Worm (Caenorhabditis elegans) whole organism, young adult: ENCODE results near the gene H10D18.5.

Experiments used
- C06A6.2 ChIP-seq: fragments of 200-800 bp; sonication (Bioruptor generic); conservative IDR thresholded peaks from 2 replicates; pipeline ENCODE4 v1.3.6; 2022; ENCODE audit warnings: missing genetic modification characterization, missing compliant biosample characterization
- D2030.7 ChIP-seq: fragments of 200-800 bp; sonication (Bioruptor generic); IDR thresholded peaks from 2 replicates; pipeline ENCODE4 v1.3.6; 2022; ENCODE audit warnings: missing genetic modification reagents, missing genetic modification characterization, missing compliant biosample characterization
- F10E7.11 ChIP-seq: sonication (generic microtip); optimal IDR thresholded peaks from 2 replicates; lab custom pipeline; 2017; ENCODE audit warnings: mild to moderate bottlenecking, missing genetic modification characterization, moderate library complexity, missing compliant biosample characterization
- F23B12.7 ChIP-seq: sonication (generic microtip); optimal IDR thresholded peaks from 2 replicates; lab custom pipeline; 2017; ENCODE audit warnings: missing genetic modification characterization, mild to moderate bottlenecking, missing compliant biosample characterization, antibody characterized with exemption, moderate library complexity; ENCODE audit not compliant: insufficient read depth
- F39B2.1 ChIP-seq: fragments of 200-800 bp; sonication (Bioruptor generic); IDR thresholded peaks from 2 replicates; pipeline ENCODE4 v1.3.6; 2022; ENCODE audit warnings: missing genetic modification reagents, missing genetic modification characterization, missing compliant biosample characterization
- F49E8.2 ChIP-seq: sonication (generic microtip); optimal IDR thresholded peaks from 3 replicates; lab custom pipeline; 2017; ENCODE audit warnings: missing genetic modification characterization, mild to moderate bottlenecking, missing compliant biosample characterization, antibody characterized with exemption, moderate library complexity; ENCODE audit not compliant: insufficient read depth
- F52B5.7 ChIP-seq: sonication (generic microtip); optimal IDR thresholded peaks from 2 replicates; lab custom pipeline; 2016; ENCODE audit warnings: mild to moderate bottlenecking, missing genetic modification characterization, missing compliant biosample characterization
- K12H6.12 ChIP-seq: fragments of 200-800 bp; sonication (Bioruptor generic); optimal IDR thresholded peaks from 2 replicates; lab custom pipeline; 2018; ENCODE audit warnings: mild to moderate bottlenecking, missing genetic modification characterization, missing compliant biosample characterization
- Y53F4B.3 ChIP-seq: fragments of 200-800 bp; sonication (Bioruptor generic); IDR thresholded peaks from 2 replicates; pipeline ENCODE4 v1.3.6; 2022; ENCODE audit warnings: missing genetic modification reagents, missing genetic modification characterization, missing compliant biosample characterization
- Y79H2A.3 ChIP-seq: fragments of 200-800 bp; sonication (Bioruptor generic); conservative IDR thresholded peaks from 2 replicates; pipeline ENCODE4 v1.3.6; 2022; ENCODE audit warnings: missing genetic modification reagents, missing genetic modification characterization, missing compliant biosample characterization
- akir-1 ChIP-seq: fragments of 200-800 bp; sonication (Bioruptor generic); optimal IDR thresholded peaks from 2 replicates; lab custom pipeline; 2018; ENCODE audit warnings: mild to moderate bottlenecking, missing genetic modification characterization, moderate library complexity, missing compliant biosample characterization
- ama-1 ChIP-seq, 3 experiments: fragments of 150-350 bp in 1 of 3; sonication (generic microtip) in 2 of 3; optimal IDR thresholded peaks; 2 replicates each; lab custom pipeline; 2014 to 2018; ENCODE audit warnings: missing biosample characterization in 2 of 3, missing genetic modification characterization in 2 of 3, missing genetic modification reagents in 2 of 3
- ceh-58 ChIP-seq: fragments of 200-800 bp; sonication (Bioruptor generic); IDR thresholded peaks from 2 replicates; pipeline ENCODE4 v1.3.6; 2022; ENCODE audit warnings: missing genetic modification characterization, missing compliant biosample characterization
- efl-1 ChIP-seq: fragments of 150-350 bp; optimal IDR thresholded peaks from 2 replicates; lab custom pipeline; 2014; ENCODE audit warnings: missing biosample characterization, missing genetic modification reagents, missing genetic modification characterization
- egrh-3 ChIP-seq: fragments of 200-800 bp; sonication (Bioruptor generic); IDR thresholded peaks from 2 replicates; pipeline ENCODE4 v1.3.6; 2022; ENCODE audit warnings: missing genetic modification reagents, missing genetic modification characterization, missing compliant biosample characterization
- ets-4 ChIP-seq: fragments of 200-800 bp; sonication (Bioruptor generic); optimal IDR thresholded peaks from 2 replicates; lab custom pipeline; 2018; ENCODE audit warnings: mild to moderate bottlenecking, missing genetic modification characterization, missing compliant biosample characterization
- gei-17 ChIP-seq: fragments of 200-800 bp; sonication (Bioruptor generic); optimal IDR thresholded peaks from 2 replicates; lab custom pipeline; 2018; ENCODE audit warnings: mild to moderate bottlenecking, missing genetic modification characterization, missing compliant biosample characterization
- him-1 ChIP-seq: sonication (generic microtip); optimal IDR thresholded peaks from 2 replicates; lab custom pipeline; 2016; ENCODE audit warnings: missing genotype, missing genetic modification reagents, missing genetic modification characterization, missing compliant biosample characterization
- hmg-20 ChIP-seq: fragments of 200-800 bp; sonication (Bioruptor generic); IDR thresholded peaks from 2 replicates; pipeline ENCODE4 v1.3.6; 2022; ENCODE audit warnings: missing genetic modification reagents, missing genetic modification characterization, missing compliant biosample characterization
- hsf-1 ChIP-seq: fragments of 200-800 bp; sonication (Bioruptor generic); IDR thresholded peaks from 2 replicates; pipeline ENCODE4 v1.3.6; 2022; ENCODE audit warnings: missing genetic modification reagents, missing genetic modification characterization, missing compliant biosample characterization
- lsl-1 ChIP-seq: fragments of 200-800 bp; sonication (Bioruptor generic); optimal IDR thresholded peaks from 2 replicates; lab custom pipeline; 2018; ENCODE audit warnings: mild to moderate bottlenecking, missing genetic modification characterization, moderate library complexity, missing compliant biosample characterization
- lsy-27 ChIP-seq: sonication (generic microtip); optimal IDR thresholded peaks from 2 replicates; lab custom pipeline; 2017; ENCODE audit warnings: missing genetic modification characterization, mild to moderate bottlenecking, missing compliant biosample characterization, antibody characterized with exemption, missing genotype, borderline replicate concordance; ENCODE audit not compliant: insufficient read depth
- madf-10 ChIP-seq: sonication (generic microtip); optimal IDR thresholded peaks from 2 replicates; lab custom pipeline; 2016; ENCODE audit warnings: mild to moderate bottlenecking, missing genetic modification characterization, missing compliant biosample characterization
- madf-3 ChIP-seq: fragments of 200-800 bp; sonication (Bioruptor generic); IDR thresholded peaks from 2 replicates; pipeline ENCODE4 v1.3.6; 2022; ENCODE audit warnings: missing genetic modification reagents, missing genetic modification characterization, missing compliant biosample characterization
- madf-6 ChIP-seq: fragments of 200-800 bp; sonication (Bioruptor generic); IDR thresholded peaks from 2 replicates; pipeline ENCODE4 v1.3.6; 2022; ENCODE audit warnings: missing genetic modification reagents, missing genetic modification characterization, missing compliant biosample characterization
- nfya-1 ChIP-seq: sonication (generic microtip); optimal IDR thresholded peaks from 2 replicates; lab custom pipeline; 2017; ENCODE audit warnings: antibody characterized with exemption, missing compliant biosample characterization, missing genetic modification characterization, borderline replicate concordance; ENCODE audit not compliant: insufficient read depth
- nhr-27 ChIP-seq: fragments of 200-800 bp; sonication (Bioruptor generic); optimal IDR thresholded peaks from 2 replicates; lab custom pipeline; 2018; ENCODE audit warnings: mild to moderate bottlenecking, missing genetic modification characterization, moderate library complexity, missing compliant biosample characterization
- pha-4 ChIP-seq: fragments of 150-350 bp; sonication (generic microtip); optimal IDR thresholded peaks from 2 replicates; lab custom pipeline; 2014; ENCODE audit warnings: missing biosample characterization, missing genetic modification reagents, missing genetic modification characterization
- repo-1 ChIP-seq: sonication (generic microtip); optimal IDR thresholded peaks from 2 replicates; lab custom pipeline; 2017; ENCODE audit warnings: mild to moderate bottlenecking, missing genetic modification characterization, missing compliant biosample characterization
- sdz-38 ChIP-seq: sonication (generic microtip); optimal IDR thresholded peaks from 2 replicates; lab custom pipeline; 2016; ENCODE audit warnings: missing genotype, missing genetic modification characterization, missing compliant biosample characterization
- sea-2 ChIP-seq: fragments of 200-800 bp; sonication (Bioruptor generic); IDR thresholded peaks from 2 replicates; pipeline ENCODE4 v1.3.6; 2022; ENCODE audit warnings: missing genetic modification characterization, missing compliant biosample characterization
- snpc-1.1 ChIP-seq: sonication (generic microtip); optimal IDR thresholded peaks from 2 replicates; lab custom pipeline; 2017; ENCODE audit warnings: missing genetic modification characterization, mild to moderate bottlenecking, missing compliant biosample characterization, antibody characterized with exemption, moderate library complexity, missing genotype, missing genetic modification reagents; ENCODE audit not compliant: insufficient read depth
- xnd-1 ChIP-seq: sonication (generic microtip); optimal IDR thresholded peaks from 2 replicates; lab custom pipeline; 2016; ENCODE audit warnings: missing genotype, missing genetic modification reagents, missing genetic modification characterization, missing compliant biosample characterization
- zim-3 ChIP-seq: sonication (generic microtip); optimal IDR thresholded peaks from 2 replicates; lab custom pipeline; 2017; ENCODE audit warnings: mild to moderate bottlenecking, missing genetic modification characterization, moderate library complexity, missing compliant biosample characterization
- ztf-18 ChIP-seq: sonication (generic microtip); optimal IDR thresholded peaks from 2 replicates; lab custom pipeline; 2016; ENCODE audit warnings: missing genotype, mild to moderate bottlenecking, missing genetic modification characterization, missing compliant biosample characterization
- ztf-3 ChIP-seq: fragments of 200-800 bp; sonication (Bioruptor generic); optimal IDR thresholded peaks from 2 replicates; lab custom pipeline; 2018; ENCODE audit warnings: mild to moderate bottlenecking, missing genetic modification characterization, missing compliant biosample characterization

Gene H10D18.5

DNA sequence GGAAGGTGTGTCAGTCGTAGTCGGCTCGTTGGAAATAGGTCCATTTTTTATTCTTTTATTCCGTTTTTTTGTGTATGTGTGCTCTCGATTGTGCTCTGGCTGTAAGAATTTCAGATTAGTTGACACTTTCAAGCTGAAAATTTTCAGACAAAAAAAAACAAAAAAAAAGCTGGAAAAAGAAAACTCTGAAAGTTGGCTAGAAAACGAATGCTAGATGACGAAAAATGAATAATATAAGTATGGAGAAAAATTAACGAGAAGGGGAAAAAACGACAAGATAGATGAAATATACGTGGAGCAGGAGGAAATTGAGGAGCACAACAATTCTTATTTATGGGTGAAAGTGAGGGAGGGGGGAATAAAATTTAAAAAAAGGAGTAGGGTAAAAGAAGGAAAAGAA is at the start of gene H10D18.5:
Gene H10D18.5 (minus strand): TSS at position 101 of the 400 bp plus-strand sequence.
- TF ChIP-seq madf-3 (no peak), egrh-3 (GFP tag; lab: Robert Waterston, UW) (no peak), efl-1 (GFP tag; lab: Kevin White, UChicago) (no peak), nfya-1 (tag; lab: Kevin White, UChicago) (no peak), nhr-27 (no peak), pha-4 (no peak), F10E7.11 (no peak), K12H6.12 (tag; lab: Kevin White, UChicago) (no peak)

DNA sequence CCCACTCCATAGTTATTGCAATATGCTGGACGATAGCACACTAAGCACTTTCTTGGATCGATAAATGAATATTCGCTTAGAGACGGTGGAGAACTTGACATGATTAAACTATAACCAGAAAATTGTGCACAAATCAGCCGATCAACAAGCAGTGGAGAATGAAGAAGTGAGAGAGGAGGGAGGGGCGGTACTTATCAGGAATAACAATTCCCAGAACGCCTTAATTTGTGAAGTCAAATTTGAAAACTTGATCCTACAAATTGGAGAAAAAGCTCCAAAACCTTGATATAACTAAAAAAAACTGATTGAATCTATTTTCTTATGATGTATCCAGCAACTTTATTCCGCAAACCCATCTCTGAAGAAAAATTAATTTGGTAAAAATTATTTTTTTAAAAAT is 46.7 kb upstream of the H10D18.5 start, which contains the start of gene nhr-159:
Gene nhr-159 (minus strand): TSS at position 101 of the 400 bp plus-strand sequence.
- no peak for TF ChIP-seq F49E8.2 (tag; lab: Kevin White, UChicago)
- TF ChIP-seq, all 124 proteins: peak for 0

DNA sequence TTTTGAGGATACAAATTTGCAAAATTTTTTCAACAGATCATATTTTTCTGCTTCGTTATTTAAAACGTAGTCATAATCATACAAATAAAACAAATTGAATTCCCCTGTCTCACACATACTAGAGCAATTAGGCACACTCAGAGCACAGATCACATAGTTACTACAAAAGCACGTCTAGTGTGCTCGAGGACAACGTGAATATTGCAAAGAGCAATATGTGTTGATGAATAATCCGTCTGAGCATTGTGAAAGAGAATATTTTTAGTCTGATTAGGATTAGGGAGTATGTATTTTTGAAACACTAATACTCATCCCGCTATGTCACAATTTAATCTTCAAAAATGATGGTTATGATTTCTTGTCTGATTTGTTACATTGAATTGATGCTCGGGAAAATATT is 45.7 kb upstream of the H10D18.5 start:
- TF ChIP-seq Y53F4B.3 (GFP tag; lab: Robert Waterston, UW): no peak
- TF ChIP-seq F49E8.2 (tag; lab: Kevin White, UChicago): no peak
- TF ChIP-seq madf-10: no peak
- TF ChIP-seq madf-6: no peak
- no peak for TF ChIP-seq D2030.7 (GFP tag; lab: Robert Waterston, UW)
- TF ChIP-seq sdz-38 (tag; lab: Kevin White, UChicago): no peak
- no peak for TF ChIP-seq xnd-1 (tag; lab: Kevin White, UChicago)
- TF ChIP-seq efl-1 (GFP tag; lab: Kevin White, UChicago): no peak
- no peak for TF ChIP-seq ets-4 (GFP tag; lab: Kevin White, UChicago)
- no peak for TF ChIP-seq lsl-1 (GFP tag; lab: Kevin White, UChicago)
- no peak for TF ChIP-seq him-1 (tag; lab: Kevin White, UChicago)
- no peak for TF ChIP-seq hsf-1
- no peak for TF ChIP-seq ztf-3
- TF ChIP-seq lsy-27 (tag; lab: Kevin White, UChicago): no peak
- TF ChIP-seq F23B12.7 (tag; lab: Kevin White, UChicago): no peak

DNA sequence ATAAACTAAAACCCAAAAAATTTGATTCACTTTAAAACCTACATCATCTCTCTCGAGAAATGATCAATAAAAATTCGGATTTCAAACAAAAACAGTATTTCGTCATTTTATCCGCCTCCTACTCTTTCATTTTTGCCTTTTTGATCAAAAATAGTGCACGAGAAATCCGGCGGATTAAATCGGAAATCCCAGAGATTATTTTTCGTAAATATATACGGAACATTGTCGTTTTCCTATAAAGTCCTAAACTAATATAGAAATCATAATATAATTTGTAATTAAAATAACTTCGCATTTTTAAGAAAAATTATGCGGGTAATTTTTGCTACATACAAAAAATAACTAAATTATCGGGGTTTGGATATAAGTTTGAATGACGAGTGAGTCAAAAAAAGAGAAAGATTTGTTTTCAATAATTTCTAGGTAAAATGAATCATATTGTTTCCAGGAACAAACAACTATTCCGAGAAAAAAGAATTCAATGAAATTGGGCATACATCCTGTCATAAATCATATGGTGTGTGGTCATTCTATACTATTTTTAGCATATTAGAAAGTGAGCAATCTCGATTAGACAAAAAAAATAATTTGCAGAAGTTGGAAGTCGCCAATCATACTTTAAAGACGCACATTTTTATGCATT is 42.7 kb upstream of the H10D18.5 start, which contains the start of gene nhr-158:
Gene nhr-158 (minus strand): TSS at position 51 of the 643 bp plus-strand sequence.
- TF ChIP-seq hmg-20 (GFP tag; lab: Robert Waterston, UW) (no peak), gei-17 (no peak), sea-2 (GFP tag; lab: Robert Waterston, UW) (no peak), F39B2.1 (GFP tag; lab: Robert Waterston, UW) (no peak), lsy-27 (tag; lab: Kevin White, UChicago) (no peak), F10E7.11 (no peak), C06A6.2 (GFP tag; lab: Robert Waterston, UW) (no peak), ceh-58 (GFP tag; lab: Robert Waterston, UW) (no peak), snpc-1.1 (tag; lab: Kevin White, UChicago) (no peak), repo-1 (tag; lab: Kevin White, UChicago) (no peak), him-1 (tag; lab: Kevin White, UChicago) (no peak), zim-3 (tag; lab: Kevin White, UChicago) (no peak), akir-1 (GFP tag; lab: Kevin White, UChicago) (no peak), Y79H2A.3 (GFP tag; lab: Robert Waterston, UW) (no peak), pha-4 (no peak), ama-1 (optimal IDR thresholded peaks at IDR 0.05; lab: Kevin White, UChicago) (no peak), ama-1 (GFP tag; optimal IDR thresholded peaks at IDR 0.05; lab: Kevin White, UChicago) (no peak), ztf-18 (tag; lab: Kevin White, UChicago) (no peak), F52B5.7 (tag; lab: Kevin White, UChicago) (no peak)
